Worm (Caenorhabditis elegans) whole organism, L4/young adult: ENCODE results near the gene ttll-11.

Experiments
- W03F9.2 ChIP-seq: fragments of 150-350 bp; optimal IDR thresholded peaks from 2 replicates; lab custom pipeline; 2014; ENCODE audit warnings: missing biosample characterization, missing genetic modification characterization
- dao-5 ChIP-seq: sonication (generic microtip); optimal IDR thresholded peaks from 2 replicates; lab custom pipeline; 2016; ENCODE audit warnings: missing genotype, missing genetic modification characterization, moderate library complexity, missing compliant biosample characterization
- him-1 ChIP-seq: sonication (generic microtip); optimal IDR thresholded peaks from 2 replicates; lab custom pipeline; 2016; ENCODE audit warnings: missing genotype, missing genetic modification reagents, missing genetic modification characterization, missing compliant biosample characterization

DNA sequence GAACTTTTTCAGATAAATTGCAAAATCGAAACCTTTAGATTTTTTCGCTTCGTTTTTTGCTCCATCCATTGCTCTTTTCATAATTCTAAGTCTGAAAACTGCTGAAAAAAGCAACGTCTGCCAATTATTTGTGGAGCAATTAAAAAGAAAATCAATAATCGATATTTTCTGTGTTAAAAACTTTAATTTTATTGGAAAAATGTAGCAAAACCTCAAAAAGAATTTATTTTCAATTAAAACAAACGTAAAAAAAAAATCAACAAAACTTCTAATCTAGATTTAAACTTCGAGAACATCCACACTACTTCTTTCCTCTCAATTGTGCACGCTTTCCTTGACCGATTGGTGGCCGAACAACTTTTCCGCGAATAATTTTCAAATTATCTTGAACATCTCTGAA is 41.8 kb downstream of the ttll-11 start, which contains the start of gene F21D5.5:
- TF ChIP-seq him-1 (tag; lab: Kevin White, UChicago) (no peak), W03F9.2 (tag; lab: Kevin White, UChicago) (no peak), dao-5 (tag; lab: Kevin White, UChicago) (no peak)
